Fruit fly (Drosophila melanogaster): ENCODE data around the gene CG8679.
A peak's percentile ranks its signal among the peaks of the same experiment; 100 is the strongest.

DNA sequence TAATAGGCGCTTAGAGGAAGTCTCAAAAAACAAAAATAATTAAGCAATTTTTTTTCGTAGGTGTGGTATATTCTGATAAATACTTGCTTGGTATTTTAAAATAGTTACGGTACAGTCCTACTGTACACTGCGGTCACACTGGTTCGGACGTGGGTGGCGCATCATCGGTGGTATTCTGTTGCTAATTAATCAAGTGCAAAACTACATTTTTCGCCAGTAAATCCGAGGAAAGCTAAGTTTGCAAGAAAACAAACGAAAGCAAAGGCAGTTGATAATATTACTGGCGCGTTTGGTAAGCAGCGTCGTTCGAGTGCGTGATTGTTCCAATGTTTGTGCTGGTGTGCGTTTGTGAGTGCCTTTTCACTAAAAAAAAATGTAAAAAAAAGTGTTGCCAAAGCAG, 44.5 kb upstream of the CG8679 start, which contains the start of gene CG8671:
- TF ChIP-seq CG5204 (GFP tag; optimal IDR thresholded peaks at IDR 0.05) (no peak), CG11617 (GFP tag; optimal IDR thresholded peaks at IDR 0.05) (peak; percentile 16), CG7045 (GFP tag; optimal IDR thresholded peaks at IDR 0.05) (no peak), CG1620 (GFP tag; optimal IDR thresholded peaks at IDR 0.05) (peak; percentile 11), Crg-1 (GFP tag; optimal IDR thresholded peaks at IDR 0.05) (no peak)

All from whole organism, adult.